Worm (Caenorhabditis elegans): ENCODE measurements around the gene ftn-1.

DNA sequence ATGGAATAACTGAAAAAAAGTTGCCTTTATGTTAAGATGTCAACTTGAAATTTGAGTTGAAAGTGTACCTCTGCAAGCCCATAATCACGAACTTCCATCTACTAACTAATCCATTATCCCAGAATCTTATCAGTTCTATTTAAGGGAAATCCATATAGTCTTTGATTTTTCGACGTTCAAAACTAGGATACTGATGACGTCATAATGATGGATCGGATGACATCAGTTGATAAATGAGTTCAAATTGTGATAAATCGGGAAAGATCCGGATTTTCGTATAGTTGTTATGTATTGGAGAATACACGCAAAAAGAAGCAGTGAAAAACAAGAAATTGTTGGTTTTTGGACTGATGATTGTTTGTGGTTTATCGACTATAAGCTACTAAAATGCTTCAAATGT is 3.7 kb downstream of the ftn-1 start:
- TF ChIP-seq unc-39 (tag; optimal IDR thresholded peaks at IDR 0.05) (no peak), mep-1 (tag; optimal IDR thresholded peaks at IDR 0.05) (no peak), lin-13 (tag; optimal IDR thresholded peaks at IDR 0.05) (no peak), nhr-12 (tag; optimal IDR thresholded peaks at IDR 0.05) (no peak), lsy-2 (tag; optimal IDR thresholded peaks at IDR 0.05) (no peak), ztf-11 (tag; optimal IDR thresholded peaks at IDR 0.05) (no peak), elt-1 (tag; optimal IDR thresholded peaks at IDR 0.05; ENCODE audit: borderline replicate concordance, insufficient read depth) (no peak), nhr-237 (tag; optimal IDR thresholded peaks at IDR 0.05) (no peak), sptf-1 (tag; optimal IDR thresholded peaks at IDR 0.05) (no peak), nhr-2 (tag; optimal IDR thresholded peaks at IDR 0.05) (no peak), nhr-28 (tag; optimal IDR thresholded peaks at IDR 0.05) (no peak), blmp-1 (tag; optimal IDR thresholded peaks at IDR 0.05) (no peak), sem-2 (GFP tag; optimal IDR thresholded peaks at IDR 0.05) (no peak), hlh-1 (tag; optimal IDR thresholded peaks at IDR 0.05) (no peak)
